Fruit fly (Drosophila melanogaster) whole organism, embryonic: ENCODE results near the gene CG5273.
A peak's percentile ranks its signal among the peaks of the same experiment; 100 is the strongest.

Experiments used
- Atf-2 ChIP-seq: fragments of 200-800 bp; sonication (Bioruptor generic); optimal IDR thresholded peaks from 2 replicates; lab custom pipeline; 2016; ENCODE audit warnings: missing biosample characterization, missing genetic modification characterization
- CG11085 ChIP-seq: fragments of 200-800 bp; sonication (Bioruptor generic); IDR thresholded peaks from 2 replicates; pipeline ENCODE4 v1.3.6; 2022; ENCODE audit warnings: missing biosample characterization, missing genetic modification characterization
- CG12155 ChIP-seq: fragments of 200-800 bp; sonication (Bioruptor generic); optimal IDR thresholded peaks from 3 replicates; lab custom pipeline; 2016; ENCODE audit warnings: missing biosample characterization, missing genetic modification characterization
- CG12744 ChIP-seq: fragments of 200-800 bp; sonication (Bioruptor generic); optimal IDR thresholded peaks from 2 replicates; lab custom pipeline; 2016; ENCODE audit warnings: missing biosample characterization, missing genetic modification characterization
- CG14860 ChIP-seq: fragments of 200-800 bp; sonication (Bioruptor generic); IDR thresholded peaks from 3 replicates; pipeline ENCODE4 v1.3.6; 2022; ENCODE audit warnings: missing biosample characterization, missing genetic modification characterization; ENCODE audit not compliant: partially characterized antibody
- CG1602 ChIP-seq: fragments of 200-800 bp; sonication (Bioruptor generic); optimal IDR thresholded peaks from 3 replicates; lab custom pipeline; 2016; ENCODE audit warnings: missing biosample characterization, missing genetic modification characterization
- CG17328 ChIP-seq: fragments of 200-800 bp; sonication (Bioruptor generic); IDR thresholded peaks from 2 replicates; pipeline ENCODE4 v1.3.6; 2022; ENCODE audit warnings: missing biosample characterization, missing genetic modification characterization
- CG2129 ChIP-seq: fragments of 200-800 bp; sonication (Bioruptor generic); IDR thresholded peaks from 2 replicates; pipeline ENCODE4 v1.3.6; 2022; ENCODE audit warnings: missing biosample characterization, missing genetic modification characterization; ENCODE audit not compliant: partially characterized antibody
- CG2875 ChIP-seq: fragments of 200-800 bp; sonication (Bioruptor generic); optimal IDR thresholded peaks from 2 replicates; lab custom pipeline; 2017; ENCODE audit warnings: missing biosample characterization, mild to moderate bottlenecking, missing genetic modification characterization, missing genetic modification reagents
- CG31441 ChIP-seq: fragments of 200-800 bp; sonication (Bioruptor generic); IDR thresholded peaks from 2 replicates; pipeline ENCODE4 v1.3.6; 2022; ENCODE audit warnings: missing biosample characterization, missing genetic modification characterization
- CG34224 ChIP-seq: fragments of 200-800 bp; sonication (Bioruptor generic); IDR thresholded peaks from 3 replicates; pipeline ENCODE4 v1.3.6; 2022; ENCODE audit warnings: missing biosample characterization, missing genetic modification characterization; ENCODE audit not compliant: partially characterized antibody
- CG34422 ChIP-seq: fragments of 200-800 bp; sonication (Bioruptor generic); IDR thresholded peaks from 3 replicates; pipeline ENCODE4 v1.3.6; 2022; ENCODE audit warnings: missing biosample characterization, missing genetic modification characterization
- CG4404 ChIP-seq: fragments of 200-800 bp; sonication (Bioruptor generic); IDR thresholded peaks from 2 replicates; pipeline ENCODE4 v1.3.6; 2022; ENCODE audit warnings: missing biosample characterization, missing genetic modification characterization
- CG4820 ChIP-seq: fragments of 200-800 bp; sonication (Bioruptor generic); optimal IDR thresholded peaks from 3 replicates; lab custom pipeline; 2016; ENCODE audit warnings: missing biosample characterization, missing genetic modification characterization
- CG8281 ChIP-seq: fragments of 200-800 bp; sonication (Bioruptor generic); optimal IDR thresholded peaks from 2 replicates; lab custom pipeline; 2018; ENCODE audit warnings: missing biosample characterization, mild to moderate bottlenecking, missing genetic modification characterization, moderate library complexity
- CG9727 ChIP-seq: fragments of 200-800 bp; sonication (Bioruptor generic); optimal IDR thresholded peaks from 3 replicates; lab custom pipeline; 2017; ENCODE audit warnings: missing biosample characterization, mild to moderate bottlenecking, missing genetic modification characterization
- Dll ChIP-seq: fragments of 200-800 bp; sonication (Bioruptor generic); IDR thresholded peaks from 4 replicates; pipeline ENCODE4 v1.3.6; 2022; ENCODE audit warnings: missing biosample characterization, missing genetic modification characterization; ENCODE audit not compliant: partially characterized antibody
- Ets65A ChIP-seq: fragments of 200-800 bp; sonication (Bioruptor generic); peaks from one replicate; lab custom pipeline; 2016; ENCODE audit warnings: missing biosample characterization, missing genetic modification characterization
- Fer1 ChIP-seq: fragments of 200-800 bp; sonication (Bioruptor generic); optimal IDR thresholded peaks from 2 replicates; lab custom pipeline; 2017; ENCODE audit warnings: missing biosample characterization, mild to moderate bottlenecking, missing genetic modification characterization
- GATAe ChIP-seq: fragments of 200-800 bp; sonication (Bioruptor generic); conservative IDR thresholded peaks from 2 replicates; pipeline ENCODE4 v1.3.6; 2022; ENCODE audit warnings: missing biosample characterization, missing genetic modification characterization
- H15 ChIP-seq: fragments of 200-800 bp; sonication (Bioruptor generic); IDR thresholded peaks from 3 replicates; pipeline ENCODE4 v1.3.6; 2022; ENCODE audit warnings: missing biosample characterization, missing genetic modification characterization
- HLH3B ChIP-seq: fragments of 200-800 bp; sonication (Bioruptor generic); IDR thresholded peaks from 2 replicates; pipeline ENCODE4 v1.3.6; 2022; ENCODE audit warnings: missing biosample characterization, missing genetic modification characterization
- Hr39 ChIP-seq: fragments of >200 bp; optimal IDR thresholded peaks from 2 replicates; lab custom pipeline; 2017
- MESR4 ChIP-seq: fragments of 200-800 bp; sonication (Bioruptor generic); optimal IDR thresholded peaks from 2 replicates; lab custom pipeline; 2018; ENCODE audit warnings: missing biosample characterization, mild to moderate bottlenecking, missing genetic modification characterization, moderate library complexity
- NFAT ChIP-seq: fragments of 200-800 bp; sonication (Bioruptor generic); IDR thresholded peaks from 2 replicates; pipeline ENCODE4 v1.3.6; 2022; ENCODE audit warnings: missing biosample characterization, missing genetic modification characterization
- Optix ChIP-seq: fragments of 200-800 bp; sonication (Bioruptor generic); IDR thresholded peaks from 3 replicates; pipeline ENCODE4 v1.3.6; 2022; ENCODE audit warnings: missing biosample characterization, missing genetic modification characterization
- Scr ChIP-seq: fragments of 200-800 bp; sonication (Bioruptor generic); IDR thresholded peaks from 2 replicates; pipeline ENCODE4 v1.3.6; 2022; ENCODE audit warnings: missing biosample characterization, missing genetic modification characterization; ENCODE audit not compliant: partially characterized antibody
- Usf ChIP-seq: fragments of 200-800 bp; sonication (Bioruptor generic); optimal IDR thresholded peaks from 2 replicates; lab custom pipeline; 2017; ENCODE audit warnings: missing genotype, missing biosample characterization, missing genetic modification characterization
- danr ChIP-seq: fragments of 200-800 bp; sonication (Bioruptor generic); IDR thresholded peaks from 2 replicates; pipeline ENCODE4 v1.3.6; 2022; ENCODE audit warnings: missing biosample characterization, missing genetic modification characterization
- dati ChIP-seq: fragments of 200-800 bp; sonication (Bioruptor generic); IDR thresholded peaks from 2 replicates; pipeline ENCODE4 v1.3.6; 2022; ENCODE audit warnings: missing biosample characterization, missing genetic modification characterization
- ems ChIP-seq: fragments of 200-800 bp; sonication (Bioruptor generic); optimal IDR thresholded peaks from 3 replicates; lab custom pipeline; 2016; ENCODE audit warnings: missing biosample characterization, missing genetic modification characterization
- gem ChIP-seq: fragments of 200-800 bp; sonication (Bioruptor generic); optimal IDR thresholded peaks from 2 replicates; lab custom pipeline; 2019; ENCODE audit warnings: missing biosample characterization, mild to moderate bottlenecking, missing genetic modification characterization, moderate library complexity
- ind ChIP-seq: fragments of 200-800 bp; sonication (Bioruptor generic); optimal IDR thresholded peaks from 3 replicates; lab custom pipeline; 2016; ENCODE audit warnings: missing biosample characterization, missing genetic modification characterization
- lbe ChIP-seq: fragments of 200-800 bp; sonication (Bioruptor generic); optimal IDR thresholded peaks from 2 replicates; lab custom pipeline; 2016; ENCODE audit warnings: missing biosample characterization, mild to moderate bottlenecking, missing genetic modification characterization
- oc ChIP-seq: fragments of 200-800 bp; sonication (Bioruptor generic); optimal IDR thresholded peaks from 2 replicates; lab custom pipeline; 2018; ENCODE audit warnings: missing biosample characterization, mild to moderate bottlenecking, missing genetic modification characterization, moderate library complexity
- p53 ChIP-seq: fragments of 200-800 bp; sonication (Bioruptor generic); optimal IDR thresholded peaks from 2 replicates; lab custom pipeline; 2016; ENCODE audit warnings: missing biosample characterization, missing genetic modification characterization
- pan ChIP-seq, 4 experiments: fragments of >200 bp in 3 of 4; fragments of 200-800 bp in 1 of 4; sonication (Bioruptor generic) in 1 of 4; optimal IDR thresholded peaks in 3 of 4; IDR thresholded peaks in 1 of 4; 2 replicates each; pipeline versions ENCODE4 v1.3.6 to Lab custom; 2017 to 2022; ENCODE audit warnings: missing biosample characterization in 2 of 4, missing genetic modification characterization in 2 of 4, mixed read lengths in 1 of 4
- pzg ChIP-seq: fragments of 200-800 bp; sonication (Bioruptor generic); optimal IDR thresholded peaks from 3 replicates; lab custom pipeline; 2018; ENCODE audit warnings: missing biosample characterization, mild to moderate bottlenecking, missing genetic modification characterization, moderate library complexity
- ranshi ChIP-seq: fragments of 200-800 bp; sonication (Bioruptor generic); IDR thresholded peaks from 2 replicates; pipeline ENCODE4 v1.3.6; 2022; ENCODE audit warnings: missing biosample characterization, missing genetic modification characterization
- run ChIP-seq: fragments of 200-800 bp; sonication (Bioruptor generic); optimal IDR thresholded peaks from 3 replicates; lab custom pipeline; 2018; ENCODE audit warnings: missing biosample characterization, mild to moderate bottlenecking, missing genetic modification characterization
- sens ChIP-seq: fragments of 200-800 bp; sonication (Bioruptor generic); peaks from one replicate; lab custom pipeline; 2016; ENCODE audit warnings: missing biosample characterization, missing genetic modification characterization
- shn ChIP-seq: fragments of 200-800 bp; sonication (Bioruptor generic); optimal IDR thresholded peaks from 3 replicates; lab custom pipeline; 2016; ENCODE audit warnings: missing biosample characterization, missing genetic modification characterization
- stwl ChIP-seq: fragments of 200-800 bp; sonication (Bioruptor generic); optimal IDR thresholded peaks from 3 replicates; lab custom pipeline; 2018; ENCODE audit warnings: missing biosample characterization, mild to moderate bottlenecking, missing genetic modification characterization, moderate library complexity
- toy ChIP-seq: fragments of 200-800 bp; sonication (Bioruptor generic); IDR thresholded peaks from 2 replicates; pipeline ENCODE4 v1.3.6; 2022; ENCODE audit warnings: missing biosample characterization, missing genetic modification characterization
- trem ChIP-seq: fragments of 200-800 bp; optimal IDR thresholded peaks from 3 replicates; lab custom pipeline; 2019; ENCODE audit warnings: missing biosample characterization, mild to moderate bottlenecking, missing genetic modification characterization, moderate library complexity
- trh ChIP-seq: fragments of 200-800 bp; sonication (Bioruptor generic); optimal IDR thresholded peaks from 2 replicates; lab custom pipeline; 2016; ENCODE audit warnings: missing biosample characterization, missing genetic modification characterization
- unc-4 ChIP-seq: fragments of 200-800 bp; sonication (Bioruptor generic); IDR thresholded peaks from 2 replicates; pipeline ENCODE4 v1.3.6; 2022; ENCODE audit warnings: missing biosample characterization, missing genetic modification characterization; ENCODE audit not compliant: partially characterized antibody
- wdn ChIP-seq: fragments of 200-800 bp; sonication (Bioruptor generic); IDR thresholded peaks from 2 replicates; pipeline ENCODE4 v1.3.6; 2022; ENCODE audit warnings: missing biosample characterization, missing genetic modification characterization
- zen ChIP-seq: fragments of 200-800 bp; sonication (Bioruptor generic); optimal IDR thresholded peaks from 3 replicates; lab custom pipeline; 2018; ENCODE audit warnings: missing biosample characterization, mild to moderate bottlenecking, missing genetic modification characterization, moderate library complexity
- zen2 ChIP-seq: fragments of 200-800 bp; sonication (Bioruptor generic); IDR thresholded peaks from 3 replicates; pipeline ENCODE4 v1.3.6; 2022; ENCODE audit warnings: missing biosample characterization, missing genetic modification characterization; ENCODE audit not compliant: partially characterized antibody

CG5273 gene

dm6 chrX:758892-759621, at the start of gene CG5273 (continued):
- TF ChIP-seq Usf (no peak), Hr39 (lab: Kevin White, UChicago) (no peak), lbe (GFP tag; lab: Kevin White, UChicago) (peak; percentile 45), zen (tag; lab: Kevin White, UChicago) (peak; percentile 38), CG2129 (GFP tag; lab: Robert Waterston, UW) (peak; percentile 99), Scr (peak; percentile 97), Fer1 (GFP tag; lab: Kevin White, UChicago) (no peak), NFAT (peak; percentile 73), CG34422 (no peak), CG12744 (GFP tag; lab: Kevin White, UChicago) (no peak), trh (GFP tag; lab: Kevin White, UChicago) (no peak), gem (tag; lab: Kevin White, UChicago) (no peak), zen2 (GFP tag; lab: Robert Waterston, UW) (peak; percentile 90), CG34224 (GFP tag; lab: Robert Waterston, UW) (peak; percentile 98), CG14860 (GFP tag; lab: Robert Waterston, UW) (peak; percentile 91), Atf-2 (GFP tag; lab: Kevin White, UChicago) (no peak), ind (GFP tag; lab: Kevin White, UChicago) (no peak), CG11085 (GFP tag; lab: Robert Waterston, UW) (no peak), danr (no peak), MESR4 (peak; percentile 85), run (tag; lab: Kevin White, UChicago) (no peak), ems (GFP tag; lab: Kevin White, UChicago) (no peak), oc (peak; percentile 11), CG4404 (GFP tag; lab: Robert Waterston, UW) (no peak), H15 (GFP tag; lab: Robert Waterston, UW) (no peak), Dll (GFP tag; lab: Robert Waterston, UW) (peak; percentile 99), toy (GFP tag; lab: Robert Waterston, UW) (no peak), CG17328 (GFP tag; lab: Robert Waterston, UW) (no peak), Ets65A (GFP tag; lab: Kevin White, UChicago) (peak; percentile 28), p53 (peak; percentile 39), HLH3B (no peak), pan (optimal IDR thresholded peaks at IDR 0.05; lab: Kevin White, UChicago) (no peak), pan (GFP tag; optimal IDR thresholded peaks at IDR 0.05 in 1 of 2, IDR thresholded peaks at IDR 0.05 in 1 of 2) (peak in 1 of 2 experiments; percentile 18), CG1602 (GFP tag; lab: Kevin White, UChicago) (no peak), CG4820 (GFP tag; lab: Kevin White, UChicago) (no peak), unc-4 (GFP tag; lab: Robert Waterston, UW) (peak; percentile 90), dati (GFP tag; lab: Robert Waterston, UW) (no peak), trem (tag; lab: Kevin White, UChicago) (peak; percentile 76), CG8281 (no peak), pzg (GFP tag; lab: Kevin White, UChicago) (peak; percentile 96), stwl (tag; lab: Kevin White, UChicago) (peak; percentile 52), shn (GFP tag; lab: Kevin White, UChicago) (no peak), wdn (GFP tag; lab: Robert Waterston, UW) (no peak), CG31441 (GFP tag; lab: Robert Waterston, UW) (no peak), CG2875 (no peak), Optix (GFP tag; lab: Robert Waterston, UW) (no peak), CG12155 (GFP tag; lab: Kevin White, UChicago) (no peak), sens (GFP tag; lab: Kevin White, UChicago) (peak; percentile 91), CG9727 (GFP tag; lab: Kevin White, UChicago) (peak; percentile 17), GATAe (GFP tag; lab: Robert Waterston, UW) (no peak), ranshi (no peak)
